Worm (Caenorhabditis elegans): ENCODE data around the gene T28A11.17.

DNA sequence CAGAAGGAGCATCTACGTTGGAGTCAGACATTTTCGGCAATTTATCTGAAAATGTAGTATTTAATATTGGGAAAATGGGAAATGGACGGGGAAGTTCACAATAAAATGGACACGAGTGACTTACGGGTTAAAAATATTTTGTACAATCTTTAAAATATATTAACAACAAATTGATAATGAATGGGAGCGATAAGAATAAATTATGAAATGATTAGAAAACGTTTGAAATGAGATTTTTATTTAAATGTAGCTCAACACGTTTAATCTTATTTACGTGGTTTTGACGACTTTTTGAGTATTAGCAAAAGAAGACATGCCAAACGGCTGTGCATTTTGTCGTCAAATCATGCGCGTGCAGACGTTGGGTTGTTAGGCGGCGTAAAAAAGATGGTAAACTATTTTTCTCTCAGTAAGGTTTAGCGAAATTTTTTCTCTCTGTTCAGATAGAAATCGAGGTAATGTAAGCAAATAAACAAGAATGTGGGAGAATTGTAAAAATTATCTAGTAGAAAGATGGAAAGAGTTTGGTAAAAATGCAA lies 12.1 kb upstream of the T28A11.17 start, which contains the start of gene fbxa-64:
- TF ChIP-seq lin-13 (tag; optimal IDR thresholded peaks at IDR 0.05) (no peak), cnd-1 (tag; optimal IDR thresholded peaks at IDR 0.05) (no peak)
